Fruit fly (Drosophila melanogaster) whole organism, embryonic: Measurements from ENCODE around the gene Polr2F.

Experiments
- Abd-B ChIP-seq: fragments of 200-800 bp; sonication (Bioruptor generic); optimal IDR thresholded peaks from 2 replicates; lab custom pipeline; 2018; ENCODE audit warnings: missing biosample characterization, mild to moderate bottlenecking, missing genetic modification characterization, moderate library complexity
- Antp ChIP-seq: fragments of 200-800 bp; sonication (Bioruptor generic); optimal IDR thresholded peaks from 3 replicates; lab custom pipeline; 2016; ENCODE audit warnings: missing biosample characterization, missing genetic modification characterization
- Awh ChIP-seq: fragments of 200-800 bp; sonication (Bioruptor generic); IDR thresholded peaks from 2 replicates; pipeline ENCODE4, ENCODE4 v1.3.6; 2022; ENCODE audit warnings: missing biosample characterization, missing genetic modification characterization
- CG10959 ChIP-seq: fragments of 200-800 bp; sonication (Bioruptor generic); IDR thresholded peaks from 2 replicates; pipeline ENCODE4 v1.3.6; 2022; ENCODE audit warnings: missing biosample characterization, missing genetic modification characterization
- CG10979 ChIP-seq: fragments of 200-800 bp; sonication (Bioruptor generic); optimal IDR thresholded peaks from 2 replicates; lab custom pipeline; 2018; ENCODE audit warnings: missing biosample characterization, mild to moderate bottlenecking, missing genetic modification characterization, moderate library complexity
- CG13287 ChIP-seq: fragments of 200-800 bp; sonication (Bioruptor generic); IDR thresholded peaks from 2 replicates; pipeline ENCODE4 v1.3.6; 2022; ENCODE audit warnings: missing biosample characterization, missing genetic modification characterization; ENCODE audit not compliant: partially characterized antibody
- CG15011 ChIP-seq: fragments of 200-800 bp; sonication (Bioruptor generic); optimal IDR thresholded peaks from 3 replicates; lab custom pipeline; 2018; ENCODE audit warnings: missing biosample characterization, mild to moderate bottlenecking, missing genetic modification characterization
- CG1647 ChIP-seq: fragments of 200-800 bp; sonication (Bioruptor generic); optimal IDR thresholded peaks from 3 replicates; lab custom pipeline; 2016; ENCODE audit warnings: missing biosample characterization, missing genetic modification characterization
- CG17186 ChIP-seq: fragments of 200-800 bp; sonication (Bioruptor generic); optimal IDR thresholded peaks from 3 replicates; lab custom pipeline; 2017; ENCODE audit warnings: missing biosample characterization, missing genetic modification reagents, missing genetic modification characterization
- CG2129 ChIP-seq: fragments of 200-800 bp; sonication (Bioruptor generic); IDR thresholded peaks from 2 replicates; pipeline ENCODE4 v1.3.6; 2022; ENCODE audit warnings: missing biosample characterization, missing genetic modification characterization; ENCODE audit not compliant: partially characterized antibody
- CG30020 ChIP-seq: fragments of 200-800 bp; optimal IDR thresholded peaks from 2 replicates; lab custom pipeline; 2019; ENCODE audit warnings: missing biosample characterization, mild to moderate bottlenecking, missing genetic modification characterization, moderate library complexity
- CG34224 ChIP-seq: fragments of 200-800 bp; sonication (Bioruptor generic); IDR thresholded peaks from 3 replicates; pipeline ENCODE4 v1.3.6; 2022; ENCODE audit warnings: missing biosample characterization, missing genetic modification characterization; ENCODE audit not compliant: partially characterized antibody
- CG34376 ChIP-seq: fragments of 200-800 bp; sonication (Bioruptor generic); optimal IDR thresholded peaks from 2 replicates; lab custom pipeline; 2018; ENCODE audit warnings: missing biosample characterization, mild to moderate bottlenecking, missing genetic modification characterization
- CG3847 ChIP-seq: fragments of 200-800 bp; sonication (Bioruptor generic); IDR thresholded peaks from 2 replicates; pipeline ENCODE4 v1.3.6; 2022; ENCODE audit warnings: missing biosample characterization, missing genetic modification characterization
- CG4820 ChIP-seq: fragments of 200-800 bp; sonication (Bioruptor generic); optimal IDR thresholded peaks from 3 replicates; lab custom pipeline; 2016; ENCODE audit warnings: missing biosample characterization, missing genetic modification characterization
- CG6272 ChIP-seq: fragments of 200-800 bp; sonication (Bioruptor generic); IDR thresholded peaks from 2 replicates; pipeline ENCODE4 v1.3.6; 2022; ENCODE audit warnings: missing biosample characterization, missing genetic modification characterization
- CG6654 ChIP-seq: fragments of 200-800 bp; sonication (Bioruptor generic); optimal IDR thresholded peaks from 2 replicates; lab custom pipeline; 2017; ENCODE audit warnings: missing biosample characterization, mild to moderate bottlenecking, missing genetic modification characterization
- CG6791 ChIP-seq: fragments of 200-800 bp; sonication (Bioruptor generic); IDR thresholded peaks from 3 replicates; pipeline ENCODE4 v1.3.6; 2022; ENCODE audit warnings: missing biosample characterization, missing genetic modification characterization; ENCODE audit not compliant: partially characterized antibody
- CHES-1-like ChIP-seq: fragments of 200-800 bp; sonication (Bioruptor generic); optimal IDR thresholded peaks from 2 replicates; lab custom pipeline; 2016; ENCODE audit warnings: missing biosample characterization, missing genetic modification characterization
- CoRest ChIP-seq: fragments of 200-800 bp; sonication (Bioruptor generic); optimal IDR thresholded peaks from 3 replicates; lab custom pipeline; 2018; ENCODE audit warnings: missing biosample characterization, mild to moderate bottlenecking, missing genetic modification characterization, moderate library complexity
- Dll ChIP-seq: fragments of 200-800 bp; sonication (Bioruptor generic); IDR thresholded peaks from 4 replicates; pipeline ENCODE4 v1.3.6; 2022; ENCODE audit warnings: missing biosample characterization, missing genetic modification characterization; ENCODE audit not compliant: partially characterized antibody
- Dp ChIP-seq: fragments of 200-800 bp; sonication (Bioruptor generic); optimal IDR thresholded peaks from 2 replicates; lab custom pipeline; 2018; ENCODE audit warnings: missing biosample characterization, mild to moderate bottlenecking, missing genetic modification characterization, moderate library complexity
- E2f2 ChIP-seq: fragments of 200-800 bp; sonication (Bioruptor generic); IDR thresholded peaks from 2 replicates; pipeline ENCODE4 v1.3.6; 2022; ENCODE audit warnings: missing biosample characterization, missing genetic modification characterization
- HmgZ ChIP-seq: fragments of 200-800 bp; sonication (Bioruptor generic); optimal IDR thresholded peaks from 2 replicates; lab custom pipeline; 2018; ENCODE audit warnings: missing biosample characterization, mild to moderate bottlenecking, missing genetic modification characterization
- Hmx ChIP-seq: fragments of 200-800 bp; sonication (Bioruptor generic); optimal IDR thresholded peaks from 2 replicates; lab custom pipeline; 2016; ENCODE audit warnings: missing biosample characterization, missing genetic modification characterization
- MBD-R2 ChIP-seq: fragments of 200-800 bp; sonication (Bioruptor generic); IDR thresholded peaks from 2 replicates; pipeline ENCODE4 v1.3.6; 2022; ENCODE audit warnings: missing biosample characterization, missing genetic modification characterization
- NFAT ChIP-seq: fragments of 200-800 bp; sonication (Bioruptor generic); IDR thresholded peaks from 2 replicates; pipeline ENCODE4 v1.3.6; 2022; ENCODE audit warnings: missing biosample characterization, missing genetic modification characterization
- bab2 ChIP-seq: fragments of 200-800 bp; sonication (Bioruptor generic); optimal IDR thresholded peaks from 2 replicates; lab custom pipeline; 2016; ENCODE audit warnings: missing biosample characterization, missing genetic modification characterization
- bcd ChIP-seq: fragments of 200-800 bp; sonication (Bioruptor generic); optimal IDR thresholded peaks from 2 replicates; lab custom pipeline; 2017; ENCODE audit warnings: missing biosample characterization, mild to moderate bottlenecking, missing genetic modification characterization
- bsh ChIP-seq, 2 experiments: fragments of 200-800 bp; sonication (Bioruptor generic); optimal IDR thresholded peaks; 2 replicates each; lab custom pipeline; 2017 to 2018; ENCODE audit warnings: mild to moderate bottlenecking in 2 of 2, missing biosample characterization in 2 of 2, missing genetic modification characterization in 2 of 2, moderate library complexity in 1 of 2
- ems ChIP-seq: fragments of 200-800 bp; sonication (Bioruptor generic); optimal IDR thresholded peaks from 3 replicates; lab custom pipeline; 2016; ENCODE audit warnings: missing biosample characterization, missing genetic modification characterization
- gfzf ChIP-seq: fragments of 200-800 bp; sonication (Bioruptor generic); optimal IDR thresholded peaks from 2 replicates; lab custom pipeline; 2016; ENCODE audit warnings: missing biosample characterization, mild to moderate bottlenecking, missing genetic modification characterization, moderate library complexity
- gsb ChIP-seq: fragments of 200-800 bp; sonication (Bioruptor generic); IDR thresholded peaks from 2 replicates; pipeline ENCODE4 v1.3.6; 2022; ENCODE audit warnings: missing biosample characterization, missing genetic modification characterization
- lilli ChIP-seq: fragments of 200-800 bp; sonication (Bioruptor generic); optimal IDR thresholded peaks from 3 replicates; lab custom pipeline; 2016; ENCODE audit warnings: missing biosample characterization, missing genetic modification characterization
- pzg ChIP-seq: fragments of 200-800 bp; sonication (Bioruptor generic); optimal IDR thresholded peaks from 3 replicates; lab custom pipeline; 2018; ENCODE audit warnings: missing biosample characterization, mild to moderate bottlenecking, missing genetic modification characterization, moderate library complexity
- ranshi ChIP-seq: fragments of 200-800 bp; sonication (Bioruptor generic); IDR thresholded peaks from 2 replicates; pipeline ENCODE4 v1.3.6; 2022; ENCODE audit warnings: missing biosample characterization, missing genetic modification characterization
- row ChIP-seq: fragments of 200-800 bp; sonication (Bioruptor generic); IDR thresholded peaks from 3 replicates; pipeline ENCODE4 v1.3.6; 2022; ENCODE audit warnings: missing biosample characterization, missing genetic modification characterization
- stwl ChIP-seq: fragments of 200-800 bp; sonication (Bioruptor generic); optimal IDR thresholded peaks from 3 replicates; lab custom pipeline; 2018; ENCODE audit warnings: missing biosample characterization, mild to moderate bottlenecking, missing genetic modification characterization, moderate library complexity
- tgo ChIP-seq: fragments of 200-800 bp; sonication (Bioruptor generic); IDR thresholded peaks from 3 replicates; pipeline ENCODE4 v1.3.6; 2022; ENCODE audit warnings: missing biosample characterization, missing genetic modification characterization
- trh ChIP-seq: fragments of 200-800 bp; sonication (Bioruptor generic); optimal IDR thresholded peaks from 2 replicates; lab custom pipeline; 2016; ENCODE audit warnings: missing biosample characterization, missing genetic modification characterization
- unc-4 ChIP-seq: fragments of 200-800 bp; sonication (Bioruptor generic); IDR thresholded peaks from 2 replicates; pipeline ENCODE4 v1.3.6; 2022; ENCODE audit warnings: missing biosample characterization, missing genetic modification characterization; ENCODE audit not compliant: partially characterized antibody
- wek ChIP-seq: fragments of 200-800 bp; sonication (Bioruptor generic); optimal IDR thresholded peaks from 3 replicates; lab custom pipeline; 2018; ENCODE audit warnings: missing biosample characterization, mild to moderate bottlenecking, missing genetic modification characterization, moderate library complexity

The Polr2F gene

dm6 chr3R:5374720-5375119 lies 3.1 kb downstream of the Polr2F start, which contains the start of the genes hd and CG14667 (continued):
- TF ChIP-seq CG17186: peak; percentile 69
- peak; percentile 14 for TF ChIP-seq bcd (GFP tag; lab: Kevin White, UChicago)
- TF ChIP-seq NFAT: no peak
- TF ChIP-seq unc-4: peak; percentile 62; the same call in 1 of the 2 replicates
- no peak for TF ChIP-seq wek (GFP tag; lab: Kevin White, UChicago)
- TF ChIP-seq bab2: no peak
- no peak for TF ChIP-seq CG15011 (GFP tag; lab: Kevin White, UChicago)
- TF ChIP-seq CG30020 (tag; lab: Kevin White, UChicago): peak; percentile 45
- TF ChIP-seq ems (GFP tag; lab: Kevin White, UChicago): no peak
- TF ChIP-seq gsb (GFP tag; lab: Robert Waterston, UW): no peak
- peak; percentile 67 for TF ChIP-seq CG13287 (GFP tag; lab: Robert Waterston, UW)
- TF ChIP-seq HmgZ: peak; percentile 15
- TF ChIP-seq CG2129 (GFP tag; lab: Robert Waterston, UW): peak; percentile 24; the same call in 1 of the 2 replicates
- no peak for TF ChIP-seq CG4820 (GFP tag; lab: Kevin White, UChicago)
- TF ChIP-seq Antp (GFP tag; lab: Kevin White, UChicago): no peak
- TF ChIP-seq Dp (GFP tag; lab: Kevin White, UChicago): peak; percentile 67
- peak; percentile 35 for TF ChIP-seq Abd-B
- no peak for TF ChIP-seq trh (GFP tag; lab: Kevin White, UChicago)
- TF ChIP-seq stwl (tag; lab: Kevin White, UChicago): peak; percentile 58
- TF ChIP-seq Dll (GFP tag; lab: Robert Waterston, UW): peak; percentile 71
- TF ChIP-seq tgo (GFP tag; lab: Robert Waterston, UW): no peak
- TF ChIP-seq row (GFP tag; lab: Robert Waterston, UW): 0 out of 3 replicates have a peak, but pooled peaks have one; percentile 42
- TF ChIP-seq ranshi (GFP tag; lab: Robert Waterston, UW): no peak
- peak; percentile 5 for TF ChIP-seq lilli (GFP tag; lab: Kevin White, UChicago)
- TF ChIP-seq CG34376: no peak
- peak; percentile 59; the same call in 2 of the 3 replicates for TF ChIP-seq CG34224 (GFP tag; lab: Robert Waterston, UW)
- no peak for TF ChIP-seq CG6272
- no peak for TF ChIP-seq CG10959 (GFP tag; lab: Robert Waterston, UW)
- no peak for TF ChIP-seq CG10979 (tag; lab: Kevin White, UChicago)
- TF ChIP-seq MBD-R2 (GFP tag; lab: Robert Waterston, UW): peak; percentile 53
- TF ChIP-seq CG1647 (GFP tag; lab: Kevin White, UChicago): no peak
- TF ChIP-seq gfzf: peak; percentile 68
- TF ChIP-seq CG3847: peak; percentile 22; the same call in 1 of the 2 replicates
- peak; percentile 70 for TF ChIP-seq E2f2 (GFP tag; lab: Robert Waterston, UW)
- TF ChIP-seq pzg: peak; percentile 47
- no peak for TF ChIP-seq bsh (GFP tag; optimal IDR thresholded peaks at IDR 0.05; lab: Kevin White, UChicago)
- TF ChIP-seq CG6791 (GFP tag; lab: Robert Waterston, UW): 0 out of 3 replicates have a peak, but pooled peaks have one; percentile 45
- TF ChIP-seq CG6654 (GFP tag; lab: Kevin White, UChicago): no peak
- TF ChIP-seq CHES-1-like: peak; percentile 10
- no peak for TF ChIP-seq Hmx (GFP tag; lab: Kevin White, UChicago)
- TF ChIP-seq CoRest: peak; percentile 28
- 0 out of 2 replicates have a peak, but pooled peaks have one; percentile 7 for TF ChIP-seq Awh (GFP tag; lab: Robert Waterston, UW)
